Fruit fly (Drosophila melanogaster) whole organism, pupa: ENCODE data around the gene rost.

Experiments
- CG10348 ChIP-seq: fragments of 200-800 bp; sonication (Bioruptor generic); IDR thresholded peaks from 2 replicates; pipeline ENCODE4 v1.3.6; 2022; ENCODE audit warnings: missing biosample characterization, missing genetic modification characterization
- CG12605 ChIP-seq: fragments of 200-800 bp; sonication (Bioruptor generic); IDR thresholded peaks from 2 replicates; pipeline ENCODE4 v1.3.6; 2022; ENCODE audit warnings: missing biosample characterization, missing genetic modification characterization
- CG13204 ChIP-seq: fragments of 200-800 bp; sonication (Bioruptor generic); optimal IDR thresholded peaks from 2 replicates; lab custom pipeline; 2018; ENCODE audit warnings: missing biosample characterization, mild to moderate bottlenecking, missing genetic modification characterization, moderate library complexity
- CG14655 ChIP-seq: fragments of 200-800 bp; sonication (Bioruptor generic); optimal IDR thresholded peaks from 3 replicates; lab custom pipeline; 2017; ENCODE audit warnings: mild to moderate bottlenecking, missing biosample characterization, missing genetic modification reagents, missing genetic modification characterization
- CG15710 ChIP-seq: fragments of 200-800 bp; sonication (Bioruptor generic); optimal IDR thresholded peaks from 2 replicates; lab custom pipeline; 2018; ENCODE audit warnings: missing biosample characterization, mild to moderate bottlenecking, missing genetic modification characterization, moderate library complexity
- CG17806 ChIP-seq: fragments of 200-800 bp; sonication (Bioruptor generic); optimal IDR thresholded peaks from 2 replicates; lab custom pipeline; 2018; ENCODE audit warnings: missing biosample characterization, mild to moderate bottlenecking, missing genetic modification characterization, moderate library complexity
- CG32121 ChIP-seq: fragments of 200-800 bp; sonication (Bioruptor generic); IDR thresholded peaks from 2 replicates; pipeline ENCODE4 v1.3.6; 2022; ENCODE audit warnings: missing biosample characterization, missing genetic modification characterization
- CG34367 ChIP-seq: fragments of 200-800 bp; sonication (Bioruptor generic); optimal IDR thresholded peaks from 2 replicates; lab custom pipeline; 2018; ENCODE audit warnings: missing biosample characterization, mild to moderate bottlenecking, missing genetic modification characterization
- CG4496 ChIP-seq: fragments of 200-800 bp; sonication (Bioruptor generic); IDR thresholded peaks from 3 replicates; pipeline ENCODE4 v1.3.6; 2022; ENCODE audit warnings: missing biosample characterization, missing genetic modification characterization
- CG8159 ChIP-seq: fragments of 200-800 bp; sonication (Bioruptor generic); optimal IDR thresholded peaks from 3 replicates; lab custom pipeline; 2018; ENCODE audit warnings: missing biosample characterization, mild to moderate bottlenecking, missing genetic modification characterization, moderate library complexity
- CG8301 ChIP-seq: fragments of 200-800 bp; sonication (Bioruptor generic); optimal IDR thresholded peaks from 2 replicates; lab custom pipeline; 2018; ENCODE audit warnings: missing biosample characterization, mild to moderate bottlenecking, missing genetic modification characterization
- CG9948 ChIP-seq: fragments of 200-800 bp; sonication (Bioruptor generic); optimal IDR thresholded peaks from 2 replicates; lab custom pipeline; 2018; ENCODE audit warnings: missing biosample characterization, mild to moderate bottlenecking, missing genetic modification characterization, moderate library complexity
- D1 ChIP-seq: fragments of 200-800 bp; sonication (Bioruptor generic); optimal IDR thresholded peaks from 2 replicates; lab custom pipeline; 2018; ENCODE audit warnings: missing biosample characterization, mild to moderate bottlenecking, missing genetic modification characterization, moderate library complexity
- EcR ChIP-seq: fragments of 200-800 bp; sonication (Bioruptor generic); optimal IDR thresholded peaks from 3 replicates; lab custom pipeline; 2019; ENCODE audit warnings: missing biosample characterization, missing genetic modification characterization, mild to moderate bottlenecking, moderate library complexity, missing genetic modification reagents
- Ets98B ChIP-seq: fragments of 200-800 bp; sonication (Bioruptor generic); IDR thresholded peaks from 2 replicates; pipeline ENCODE4 v1.3.6; 2022; ENCODE audit warnings: missing biosample characterization, missing genetic modification characterization
- Pif1A ChIP-seq: fragments of 200-800 bp; sonication (Bioruptor generic); optimal IDR thresholded peaks from 3 replicates; lab custom pipeline; 2016; ENCODE audit warnings: missing biosample characterization, missing genetic modification characterization
- Pif1B ChIP-seq: fragments of 200-800 bp; sonication (Bioruptor generic); optimal IDR thresholded peaks from 3 replicates; lab custom pipeline; 2016; ENCODE audit warnings: missing biosample characterization, missing genetic modification characterization
- Snoo ChIP-seq: fragments of 200-800 bp; sonication (Bioruptor generic); optimal IDR thresholded peaks from 3 replicates; lab custom pipeline; 2017; ENCODE audit warnings: missing biosample characterization, mild to moderate bottlenecking, missing genetic modification characterization, inconsistent platforms
- fd96Ca ChIP-seq: fragments of 200-800 bp; sonication (Bioruptor generic); IDR thresholded peaks from 3 replicates; pipeline ENCODE4 v1.3.6; 2022; ENCODE audit warnings: missing biosample characterization, missing genetic modification characterization
- gl ChIP-seq: fragments of 200-800 bp; sonication (Bioruptor generic); optimal IDR thresholded peaks from 2 replicates; lab custom pipeline; 2018; ENCODE audit warnings: missing biosample characterization, mild to moderate bottlenecking, missing genetic modification characterization
- rn ChIP-seq: fragments of 200-800 bp; sonication (Bioruptor generic); IDR thresholded peaks from 2 replicates; pipeline ENCODE4 v1.3.6; 2022; ENCODE audit warnings: missing biosample characterization, missing genetic modification characterization

The rost gene

DNA sequence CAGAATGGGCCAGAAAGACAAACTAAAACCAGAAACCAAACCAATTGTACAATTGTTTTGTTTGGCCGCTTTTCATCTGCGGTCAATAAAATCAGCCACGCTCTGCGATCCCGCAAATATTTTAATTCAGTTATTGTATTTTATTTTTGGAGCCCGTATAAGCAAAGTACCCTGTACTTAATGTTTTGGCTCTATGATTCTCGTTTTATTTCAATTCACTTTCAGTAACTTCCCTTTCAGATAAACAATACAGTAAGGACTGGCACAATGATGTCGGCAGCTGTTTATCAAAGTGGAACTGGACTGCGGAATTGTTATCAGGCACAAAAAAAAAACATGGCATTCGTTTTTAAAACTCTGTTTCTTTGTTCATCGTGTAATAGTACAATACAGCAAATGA is 40.7 kb downstream of the rost start:
- TF ChIP-seq CG17806 (no peak), EcR (GFP tag; lab: Kevin White, UChicago) (no peak), Snoo (tag; lab: Kevin White, UChicago) (no peak), Ets98B (GFP tag; lab: Robert Waterston, UW) (no peak), Pif1A (GFP tag; lab: Kevin White, UChicago) (no peak), rn (GFP tag; lab: Robert Waterston, UW) (no peak), gl (tag; lab: Kevin White, UChicago) (no peak), D1 (no peak), CG8159 (tag; lab: Kevin White, UChicago) (no peak), fd96Ca (GFP tag; lab: Robert Waterston, UW) (no peak), CG15710 (no peak), CG10348 (GFP tag; lab: Robert Waterston, UW) (no peak), CG4496 (no peak), CG34367 (no peak), CG14655 (GFP tag; lab: Kevin White, UChicago) (no peak), CG8301 (no peak), CG9948 (tag; lab: Kevin White, UChicago) (no peak), CG12605 (GFP tag; lab: Robert Waterston, UW) (no peak)

- no peak for TF ChIP-seq CG8301
- no peak for TF ChIP-seq rn (GFP tag; lab: Robert Waterston, UW)
- TF ChIP-seq Ets98B (GFP tag; lab: Robert Waterston, UW), result no peak
- no peak for TF ChIP-seq D1
- TF ChIP-seq Pif1A (GFP tag; lab: Kevin White, UChicago), result no peak
- no peak for TF ChIP-seq Pif1B (GFP tag; lab: Kevin White, UChicago)
- no peak for TF ChIP-seq CG17806
- no peak for TF ChIP-seq CG32121 (GFP tag; lab: Robert Waterston, UW)
- no peak for TF ChIP-seq gl (tag; lab: Kevin White, UChicago)
- TF ChIP-seq, all 21 proteins: peak for 0
These were observed 41.4 kb downstream of the rost start for dm6 chr2L:8947989-8948388.

DNA sequence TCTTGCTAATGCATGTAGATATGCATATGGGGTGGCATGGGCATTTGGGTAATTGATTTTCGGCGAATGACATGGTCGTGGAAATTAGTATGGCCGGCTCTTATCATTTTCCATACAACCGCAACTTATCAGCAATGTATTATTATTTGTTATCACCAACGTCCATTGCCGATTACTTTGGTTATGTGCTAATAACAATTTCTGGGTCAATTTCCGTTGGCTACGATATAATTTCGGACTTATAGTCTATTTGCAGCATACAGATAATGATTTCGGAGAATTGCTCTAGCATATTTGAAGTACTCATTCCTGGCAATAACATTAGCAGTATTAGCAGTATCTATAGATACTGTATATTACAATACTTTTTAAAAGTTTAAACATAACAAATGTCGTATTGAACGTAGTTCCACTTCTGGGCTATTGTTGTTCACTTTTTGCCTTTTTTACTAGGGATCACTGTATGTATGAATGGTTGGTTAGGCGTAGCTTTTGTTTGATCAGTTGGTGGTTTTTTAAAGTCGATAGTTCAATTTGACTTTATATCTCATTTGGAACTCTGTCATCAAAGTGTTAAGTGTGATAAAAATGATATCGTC is 42.5 kb downstream of the rost start, which contains the start of gene CG46397:
CG46397 (plus strand) TSS at position 549 of the 599 bp plus-strand sequence.
- no peak for TF ChIP-seq CG17806
- TF ChIP-seq rn (GFP tag; lab: Robert Waterston, UW), result no peak
- no peak for TF ChIP-seq CG12605 (GFP tag; lab: Robert Waterston, UW)
- no peak for TF ChIP-seq CG13204 (GFP tag; lab: Kevin White, UChicago)
- TF ChIP-seq Ets98B (GFP tag; lab: Robert Waterston, UW), result no peak
- TF ChIP-seq CG10348 (GFP tag; lab: Robert Waterston, UW), result no peak
- TF ChIP-seq CG32121 (GFP tag; lab: Robert Waterston, UW), result no peak
- TF ChIP-seq CG8301, result no peak
- TF ChIP-seq Snoo (tag; lab: Kevin White, UChicago), result no peak
- TF ChIP-seq Pif1A (GFP tag; lab: Kevin White, UChicago), result no peak
- TF ChIP-seq Pif1B (GFP tag; lab: Kevin White, UChicago), result no peak
- TF ChIP-seq CG9948 (tag; lab: Kevin White, UChicago), result no peak
- no peak for TF ChIP-seq CG14655 (GFP tag; lab: Kevin White, UChicago)
- TF ChIP-seq D1, result no peak

dm6 chr2L:8943110-8943509 is 46.2 kb downstream of the rost start, which contains the start of gene CG9515:
CG9515 (minus strand) TSS chr2L:8943257.
- TF ChIP-seq CG8301 (no peak), CG4496 (no peak), D1 (no peak), CG14655 (GFP tag; lab: Kevin White, UChicago) (no peak), CG34367 (no peak), Snoo (tag; lab: Kevin White, UChicago) (no peak), CG32121 (GFP tag; lab: Robert Waterston, UW) (no peak), Pif1B (GFP tag; lab: Kevin White, UChicago) (no peak), CG15710 (no peak), CG9948 (tag; lab: Kevin White, UChicago) (no peak), fd96Ca (GFP tag; lab: Robert Waterston, UW) (no peak), Pif1A (GFP tag; lab: Kevin White, UChicago) (no peak), CG12605 (GFP tag; lab: Robert Waterston, UW) (no peak), CG13204 (GFP tag; lab: Kevin White, UChicago) (no peak), gl (tag; lab: Kevin White, UChicago) (no peak), CG10348 (GFP tag; lab: Robert Waterston, UW) (no peak), rn (GFP tag; lab: Robert Waterston, UW) (no peak)

DNA sequence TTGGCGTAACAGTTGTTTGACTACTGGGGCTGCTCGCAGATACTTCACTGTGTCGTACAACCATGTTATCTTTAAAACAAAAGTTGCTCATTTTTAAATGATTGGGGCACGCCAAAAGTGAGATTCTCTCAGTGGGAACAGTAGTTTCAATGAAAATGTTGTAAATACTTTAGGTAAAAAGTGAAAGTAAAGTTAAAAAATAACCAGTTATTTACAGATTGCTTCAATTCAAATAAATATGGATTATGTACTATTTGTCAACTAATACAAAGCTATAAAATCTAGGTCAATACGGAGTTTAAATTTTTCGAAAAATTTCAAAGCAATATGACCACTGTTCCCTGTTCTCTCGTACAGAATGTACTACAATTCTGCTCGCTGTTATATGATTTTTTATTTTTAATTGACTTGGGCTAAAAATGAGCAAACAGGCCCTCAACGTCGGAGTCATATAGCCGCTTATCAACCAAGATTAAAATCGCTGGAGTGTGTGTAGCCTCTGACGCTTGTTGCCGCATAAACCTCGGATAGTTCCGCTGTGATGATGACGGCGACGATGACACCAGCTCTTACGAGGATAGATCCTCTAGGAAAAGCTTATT is 47.5 kb downstream of the rost start, which contains the start of gene Argl:
Argl (minus strand) TSS at position 370 of the 602 bp plus-strand sequence.
- TF ChIP-seq CG10348 (GFP tag; lab: Robert Waterston, UW) (no peak), CG8159 (tag; lab: Kevin White, UChicago) (peak; percentile 20), Pif1B (GFP tag; lab: Kevin White, UChicago) (peak; percentile 11)

- TF ChIP-seq CG13204 (GFP tag; lab: Kevin White, UChicago) (no peak), Pif1A (GFP tag; lab: Kevin White, UChicago) (no peak)
These were observed 48.7 kb downstream of the rost start for dm6 chr2L:8940680-8941079.
